Fruit fly (Drosophila melanogaster): ENCODE results near the gene Eip93F.
A peak's percentile ranks its signal among the peaks of the same experiment; 100 is the strongest.

Gene Eip93F

DNA sequence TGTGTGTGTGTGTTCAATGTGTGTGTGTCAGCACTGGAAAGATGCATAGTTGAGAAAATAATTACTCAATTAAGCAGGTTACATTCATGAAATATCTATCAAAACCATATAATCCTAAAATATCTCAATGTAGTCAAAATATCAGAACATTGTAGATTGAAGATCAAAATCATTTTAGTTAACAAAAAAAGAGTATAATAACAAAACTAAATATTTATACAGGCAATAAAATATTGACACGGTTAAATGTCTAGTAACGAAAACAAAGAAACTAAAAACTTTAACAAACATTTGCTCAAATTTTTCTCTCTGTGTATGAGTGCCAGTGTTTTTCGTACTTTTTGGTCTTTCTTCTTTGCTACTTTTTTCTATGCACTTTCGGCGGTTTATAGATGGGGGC, 50.0 kb downstream of the Eip93F start:
- TF ChIP-seq CG5204 (GFP tag; optimal IDR thresholded peaks at IDR 0.05), result no peak
- no peak for TF ChIP-seq CG11617 (GFP tag; optimal IDR thresholded peaks at IDR 0.05)
- TF ChIP-seq CG12768 (GFP tag; optimal IDR thresholded peaks at IDR 0.05), result no peak
- TF ChIP-seq pad (GFP tag; optimal IDR thresholded peaks at IDR 0.05), result no peak
- no peak for TF ChIP-seq bab1 (GFP tag; optimal IDR thresholded peaks at IDR 0.05)
- TF ChIP-seq CG7045 (GFP tag; optimal IDR thresholded peaks at IDR 0.05), result peak; percentile 23

DNA sequence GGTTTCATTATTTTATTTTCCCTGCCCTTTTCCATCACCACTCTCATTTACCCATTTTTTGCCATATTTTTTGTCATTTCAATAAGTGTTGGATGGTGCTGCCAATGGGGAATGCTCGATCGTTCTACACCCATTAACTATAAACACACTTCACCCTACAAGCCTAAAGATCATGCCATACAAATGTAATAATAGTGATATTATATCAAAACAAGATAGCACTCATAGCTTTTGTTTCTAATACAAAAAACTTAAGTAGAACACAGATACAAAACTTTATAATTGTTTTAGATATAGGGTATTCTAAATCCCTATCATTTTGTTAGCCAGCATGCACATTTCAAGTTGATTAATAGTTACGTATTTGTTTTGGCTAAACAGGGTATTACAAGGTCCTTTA, 50.7 kb downstream of the Eip93F start:
- TF ChIP-seq CG7045 (GFP tag; optimal IDR thresholded peaks at IDR 0.05) (no peak), Mnt (GFP tag; optimal IDR thresholded peaks at IDR 0.05) (no peak), kay (GFP tag; ENCODE audit: borderline replicate concordance) (peak; percentile 64)

DNA sequence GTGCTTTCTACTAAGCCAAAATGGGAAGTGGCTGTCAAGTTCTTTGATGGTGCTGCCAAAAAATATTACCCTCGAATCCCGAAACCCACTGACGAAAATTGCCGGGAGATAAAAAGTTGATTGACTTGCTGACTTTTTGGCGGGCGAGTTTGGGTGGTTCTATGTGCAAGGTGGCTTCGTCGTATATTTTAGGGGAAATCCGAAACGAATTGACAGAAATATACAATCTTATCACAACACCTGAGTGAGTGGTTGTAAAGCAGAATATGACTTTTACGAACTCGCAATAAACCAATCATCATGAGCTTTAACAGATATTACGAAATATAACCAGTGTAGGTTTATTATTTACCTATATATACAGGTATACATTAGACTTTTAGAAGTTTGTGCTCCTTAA, 54.6 kb downstream of the Eip93F start:
- no peak for TF ChIP-seq ovo (GFP tag; optimal IDR thresholded peaks at IDR 0.05)
- peak; percentile 39 for TF ChIP-seq CG33017 (tag; optimal IDR thresholded peaks at IDR 0.05)
- no peak for TF ChIP-seq kay (GFP tag; ENCODE audit: borderline replicate concordance)
- no peak for TF ChIP-seq CG1620 (GFP tag; optimal IDR thresholded peaks at IDR 0.05)

DNA sequence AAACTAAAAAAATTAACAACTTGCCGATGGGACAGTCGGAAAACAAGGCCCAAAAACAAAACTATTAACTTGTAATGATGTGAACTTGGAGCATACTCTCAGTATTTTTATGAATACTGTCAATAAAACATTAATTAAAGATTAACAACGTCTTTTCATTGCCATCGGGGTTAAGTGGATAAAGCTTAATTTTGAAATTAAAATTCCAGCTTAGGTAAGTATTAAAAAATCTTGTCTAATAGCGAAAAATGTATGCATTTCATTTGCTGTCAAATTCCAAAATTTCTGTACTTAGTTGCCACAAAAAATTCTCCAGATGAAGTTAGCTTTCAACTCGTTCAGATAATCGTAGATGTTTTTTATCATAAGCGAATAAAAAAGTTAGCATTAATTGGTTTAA, 65.5 kb downstream of the Eip93F start, which contains the start of gene Theg:
Gene Theg (plus strand): TSS at position 301 of the 400 bp plus-strand sequence.
- TF ChIP-seq CG33017 (tag; optimal IDR thresholded peaks at IDR 0.05) (no peak), kay (GFP tag; ENCODE audit: borderline replicate concordance) (no peak), bab1 (GFP tag; optimal IDR thresholded peaks at IDR 0.05) (no peak), CG5204 (GFP tag; optimal IDR thresholded peaks at IDR 0.05) (no peak), CG12768 (GFP tag; optimal IDR thresholded peaks at IDR 0.05) (no peak), cic (GFP tag; optimal IDR thresholded peaks at IDR 0.05) (no peak), CG1620 (GFP tag; optimal IDR thresholded peaks at IDR 0.05) (no peak), Clk (GFP tag; optimal IDR thresholded peaks at IDR 0.05) (no peak), Mnt (GFP tag; optimal IDR thresholded peaks at IDR 0.05) (no peak), ovo (GFP tag; optimal IDR thresholded peaks at IDR 0.05) (no peak), CG11617 (GFP tag; optimal IDR thresholded peaks at IDR 0.05) (no peak), toe (GFP tag; optimal IDR thresholded peaks at IDR 0.05) (no peak)

DNA sequence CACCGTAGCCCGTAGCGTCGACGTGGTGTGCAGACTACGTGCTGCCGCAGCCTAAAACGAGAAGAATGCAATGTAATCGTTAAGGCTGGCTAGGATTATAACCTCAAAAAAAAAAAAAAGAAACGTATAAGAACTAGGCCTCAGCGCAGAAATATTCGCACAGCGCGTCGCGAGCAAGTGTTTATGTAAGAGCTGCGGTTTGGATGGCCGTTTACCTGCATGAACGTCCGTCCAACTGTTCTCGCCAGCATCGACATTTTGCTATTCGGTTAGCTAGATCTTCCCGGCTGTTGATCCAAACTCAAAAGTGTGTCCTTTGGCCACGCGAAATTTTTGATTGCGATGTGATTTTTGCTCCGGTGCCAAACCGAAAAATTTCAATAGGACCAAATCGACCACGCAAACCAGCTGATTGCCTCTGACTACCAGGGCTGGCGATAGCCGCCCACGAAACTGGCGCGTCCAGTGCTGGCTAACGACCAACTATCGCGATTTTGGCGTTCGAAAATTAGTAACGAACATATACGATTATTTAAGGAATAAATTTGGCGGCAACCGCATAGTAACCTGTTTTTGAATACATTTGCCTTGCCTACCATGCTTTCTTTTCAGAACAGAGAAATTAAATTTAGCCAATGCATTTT, 70.0 kb downstream of the Eip93F start, which contains the start of gene Idh3b:
Gene Idh3b (minus strand): TSS at position 606 of the 644 bp plus-strand sequence.
- TF ChIP-seq CG12768 (GFP tag; optimal IDR thresholded peaks at IDR 0.05), result peak; percentile 79
- TF ChIP-seq CG5204 (GFP tag; optimal IDR thresholded peaks at IDR 0.05), result no peak
- TF ChIP-seq CG7101 (tag; optimal IDR thresholded peaks at IDR 0.05), result peak; percentile 73
- no peak for TF ChIP-seq kay (GFP tag; ENCODE audit: borderline replicate concordance)
- TF ChIP-seq CG11617 (GFP tag; optimal IDR thresholded peaks at IDR 0.05), result peak; percentile 40
- TF ChIP-seq CG14711 (tag; optimal IDR thresholded peaks at IDR 0.05), result no peak
- peak; percentile 74 for TF ChIP-seq bab1 (GFP tag; optimal IDR thresholded peaks at IDR 0.05)
- peak; percentile 85 for TF ChIP-seq Mnt (GFP tag; optimal IDR thresholded peaks at IDR 0.05)
- no peak for TF ChIP-seq ovo (GFP tag; optimal IDR thresholded peaks at IDR 0.05)
- peak; percentile 29 for TF ChIP-seq tj (GFP tag; optimal IDR thresholded peaks at IDR 0.05)
- TF ChIP-seq cic (GFP tag; optimal IDR thresholded peaks at IDR 0.05), result peak; percentile 40
- peak; percentile 57 for TF ChIP-seq CG7045 (GFP tag; optimal IDR thresholded peaks at IDR 0.05)
- TF ChIP-seq Clk (GFP tag; optimal IDR thresholded peaks at IDR 0.05), result peak; percentile 57
- TF ChIP-seq CG33017 (tag; optimal IDR thresholded peaks at IDR 0.05), result peak; percentile 62
- TF ChIP-seq cnc (optimal IDR thresholded peaks at IDR 0.05), result no peak
- TF ChIP-seq Hr96 (GFP tag; optimal IDR thresholded peaks at IDR 0.05), result peak; percentile 73
- TF ChIP-seq pad (GFP tag; optimal IDR thresholded peaks at IDR 0.05), result peak; percentile 69
- peak; percentile 82 for TF ChIP-seq CG1620 (GFP tag; optimal IDR thresholded peaks at IDR 0.05)
- no peak for TF ChIP-seq toe (GFP tag; optimal IDR thresholded peaks at IDR 0.05)
- peak; percentile 82 for TF ChIP-seq Crg-1 (GFP tag; optimal IDR thresholded peaks at IDR 0.05)

DNA sequence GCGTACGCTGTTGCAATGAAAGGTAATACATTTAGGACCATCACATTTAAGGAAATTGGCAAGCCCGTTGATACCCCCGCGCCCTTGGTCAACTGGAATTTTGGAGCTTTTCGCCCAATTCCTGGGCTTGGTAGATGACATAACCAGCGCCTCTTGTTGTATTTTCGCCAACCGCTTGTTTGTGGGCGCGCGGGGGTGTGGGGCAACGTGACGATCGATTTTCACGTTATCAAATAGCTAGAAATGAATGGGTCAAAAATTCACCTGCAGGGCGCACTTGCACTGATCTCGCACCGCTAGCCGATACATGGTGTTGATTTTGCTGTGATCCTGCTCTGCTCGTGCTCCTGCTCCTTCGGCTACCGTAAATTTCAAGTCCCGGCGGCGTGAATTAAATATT, 73.7 kb downstream of the Eip93F start:
- TF ChIP-seq pad (GFP tag; optimal IDR thresholded peaks at IDR 0.05) (no peak), cic (GFP tag; optimal IDR thresholded peaks at IDR 0.05) (peak; percentile 51), CG14711 (tag; optimal IDR thresholded peaks at IDR 0.05) (no peak), Mnt (GFP tag; optimal IDR thresholded peaks at IDR 0.05) (peak; percentile 14), bab1 (GFP tag; optimal IDR thresholded peaks at IDR 0.05) (peak; percentile 13)

DNA sequence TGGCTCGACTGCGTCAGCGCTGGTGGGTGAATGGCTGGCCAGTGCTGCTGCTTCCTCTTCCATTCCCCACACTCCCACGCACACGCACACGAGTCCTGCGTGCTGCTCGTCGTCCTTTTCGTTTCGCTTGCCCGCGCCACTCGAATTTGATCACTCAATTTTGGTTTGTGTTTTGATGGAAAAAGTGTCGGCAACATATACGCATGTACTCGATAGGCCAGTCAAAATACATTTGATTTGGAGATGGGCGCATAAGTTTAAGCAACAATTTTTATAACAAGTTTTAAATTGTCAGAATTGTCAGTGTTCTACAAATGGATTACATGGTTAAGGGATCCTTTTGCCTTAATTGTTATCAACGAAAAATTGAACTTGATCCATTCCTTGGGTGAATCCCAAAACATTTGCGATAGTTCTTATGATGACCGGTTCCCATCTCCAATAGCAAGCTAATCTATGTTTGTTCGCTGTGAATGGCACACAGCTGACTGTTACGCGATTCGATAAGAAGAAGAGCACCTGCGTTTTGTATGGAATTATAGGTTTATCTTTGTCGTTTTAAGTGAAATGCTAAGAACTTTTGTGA, 74.2 kb downstream of the Eip93F start, which contains the start of the genes Mitofilin and mRpL35:
Gene Mitofilin (minus strand): TSS at position 295 of the 586 bp plus-strand sequence.
Gene mRpL35 (plus strand): TSS at position 487 of the 586 bp plus-strand sequence.
- TF ChIP-seq pad (GFP tag; optimal IDR thresholded peaks at IDR 0.05), result peak; percentile 48
- TF ChIP-seq CG5204 (GFP tag; optimal IDR thresholded peaks at IDR 0.05), result no peak
- peak; percentile 29 for TF ChIP-seq CG7101 (tag; optimal IDR thresholded peaks at IDR 0.05)
- peak; percentile 9 for TF ChIP-seq Crg-1 (GFP tag; optimal IDR thresholded peaks at IDR 0.05)
- peak; percentile 13 for TF ChIP-seq tj (GFP tag; optimal IDR thresholded peaks at IDR 0.05)
- TF ChIP-seq toe (GFP tag; optimal IDR thresholded peaks at IDR 0.05), result no peak
- TF ChIP-seq Hr96 (GFP tag; optimal IDR thresholded peaks at IDR 0.05), result peak; percentile 70
- TF ChIP-seq CG14711 (tag; optimal IDR thresholded peaks at IDR 0.05), result no peak
- TF ChIP-seq cic (GFP tag; optimal IDR thresholded peaks at IDR 0.05), result no peak
- peak; percentile 20 for TF ChIP-seq CG33017 (tag; optimal IDR thresholded peaks at IDR 0.05)
- no peak for TF ChIP-seq bab1 (GFP tag; optimal IDR thresholded peaks at IDR 0.05)
- peak; percentile 21 for TF ChIP-seq Mnt (GFP tag; optimal IDR thresholded peaks at IDR 0.05)
- TF ChIP-seq cnc (optimal IDR thresholded peaks at IDR 0.05), result no peak
- TF ChIP-seq CG1620 (GFP tag; optimal IDR thresholded peaks at IDR 0.05), result peak; percentile 28
- TF ChIP-seq kay (GFP tag; ENCODE audit: borderline replicate concordance), result no peak
- TF ChIP-seq CG7045 (GFP tag; optimal IDR thresholded peaks at IDR 0.05), result peak; percentile 41
- TF ChIP-seq CG11617 (GFP tag; optimal IDR thresholded peaks at IDR 0.05), result peak; percentile 70
- TF ChIP-seq Clk (GFP tag; optimal IDR thresholded peaks at IDR 0.05), result no peak
- peak; percentile 28 for TF ChIP-seq CG12768 (GFP tag; optimal IDR thresholded peaks at IDR 0.05)
- no peak for TF ChIP-seq ovo (GFP tag; optimal IDR thresholded peaks at IDR 0.05)

Measured in whole organism, adult.